Worm (Caenorhabditis elegans): ENCODE measurements around the gene cest-24.

The cest-24 gene

DNA sequence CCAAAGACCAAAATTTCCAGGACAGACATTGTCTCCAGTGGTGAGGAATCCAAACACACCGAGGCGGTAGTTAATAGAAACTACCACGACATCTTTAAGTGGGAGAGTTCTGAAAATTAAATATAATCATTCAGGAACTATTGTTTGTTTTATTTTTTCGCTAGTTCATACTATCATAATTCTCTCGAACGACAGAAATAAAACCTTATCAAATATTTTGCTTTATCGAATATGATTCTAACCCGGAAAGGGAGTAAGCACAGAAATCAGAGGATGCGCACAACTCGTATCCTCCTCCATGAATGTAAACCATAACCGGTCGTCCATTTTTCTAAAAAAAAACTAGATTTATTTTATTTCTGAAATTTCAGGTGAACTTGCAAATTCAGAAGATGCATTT, 48.1 kb downstream of the cest-24 start:
- TF ChIP-seq tbx-8 (GFP tag; optimal IDR thresholded peaks at IDR 0.05) (no peak), elt-3 (tag; optimal IDR thresholded peaks at IDR 0.05) (no peak), nhr-237 (tag; optimal IDR thresholded peaks at IDR 0.05) (no peak), zip-8 (tag; optimal IDR thresholded peaks at IDR 0.05) (no peak), nhr-28 (tag; optimal IDR thresholded peaks at IDR 0.05) (no peak), elt-1 (tag; optimal IDR thresholded peaks at IDR 0.05; ENCODE audit: borderline replicate concordance, insufficient read depth) (no peak), pha-4 (tag; optimal IDR thresholded peaks at IDR 0.05) (no peak), unc-62 (GFP tag; optimal IDR thresholded peaks at IDR 0.05) (no peak), flh-1 (GFP tag; optimal IDR thresholded peaks at IDR 0.05) (no peak)

DNA sequence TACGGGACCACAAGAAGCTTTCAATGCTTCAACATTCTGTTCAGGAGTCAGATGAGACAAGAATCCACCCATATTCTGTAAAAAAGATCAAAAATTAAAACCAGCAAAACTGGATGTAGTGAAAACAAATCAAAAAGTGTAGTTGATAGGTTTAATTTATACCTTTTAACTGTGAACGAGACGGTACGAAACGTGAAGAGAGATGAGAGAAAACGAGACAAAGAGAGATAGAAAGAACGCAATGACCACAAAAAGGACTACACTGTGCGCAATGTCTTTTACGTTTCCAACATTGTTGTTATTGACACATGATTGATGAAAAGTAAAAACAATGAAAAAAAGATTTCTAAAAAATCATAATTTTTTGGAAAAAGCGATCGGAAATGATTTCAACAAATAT, 48.9 kb downstream of the cest-24 start, which contains the start of gene cest-33:
Gene cest-33, minus strand, starts transcription at position 75 of the 400 bp plus-strand sequence.
- TF ChIP-seq ceh-83 (GFP tag; optimal IDR thresholded peaks at IDR 0.05): no peak
- no peak for TF ChIP-seq elt-1 (tag; optimal IDR thresholded peaks at IDR 0.05; ENCODE audit: borderline replicate concordance, insufficient read depth)
- no peak for TF ChIP-seq elt-3 (tag; optimal IDR thresholded peaks at IDR 0.05)
- no peak for TF ChIP-seq flh-1 (GFP tag; optimal IDR thresholded peaks at IDR 0.05)
- no peak for TF ChIP-seq lin-32 (GFP tag; optimal IDR thresholded peaks at IDR 0.05)
- no peak for TF ChIP-seq nhr-28 (tag; optimal IDR thresholded peaks at IDR 0.05)
- TF ChIP-seq ceh-43 (GFP tag; optimal IDR thresholded peaks at IDR 0.05): no peak
- TF ChIP-seq hlh-1 (tag; optimal IDR thresholded peaks at IDR 0.05): no peak
- TF ChIP-seq pha-4 (tag; optimal IDR thresholded peaks at IDR 0.05): no peak
- no peak for TF ChIP-seq drap-1 (GFP tag; optimal IDR thresholded peaks at IDR 0.05)

DNA sequence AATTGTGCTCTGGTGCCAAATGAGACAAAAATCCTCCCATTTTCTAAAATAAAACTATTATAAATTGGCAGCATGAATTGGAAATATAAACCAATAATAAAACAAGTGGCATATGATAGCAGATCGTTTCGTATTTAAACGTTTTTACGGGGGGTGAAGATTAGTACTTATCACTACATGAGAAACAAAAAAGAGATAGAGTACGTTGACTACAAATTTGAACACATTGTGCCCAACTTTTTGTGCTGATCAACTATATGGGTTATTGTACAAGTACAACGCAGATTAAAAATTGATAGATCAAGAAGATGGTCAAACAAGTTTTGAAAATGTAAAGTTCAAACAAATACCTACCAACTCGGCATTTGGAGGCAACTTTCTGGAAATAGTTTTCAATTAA, 51.8 kb downstream of the cest-24 start:
- TF ChIP-seq lin-32 (GFP tag; optimal IDR thresholded peaks at IDR 0.05) (no peak), mep-1 (tag; optimal IDR thresholded peaks at IDR 0.05) (no peak), ceh-43 (GFP tag; optimal IDR thresholded peaks at IDR 0.05) (no peak), lin-13 (tag; optimal IDR thresholded peaks at IDR 0.05) (no peak), blmp-1 (tag; optimal IDR thresholded peaks at IDR 0.05) (no peak), mab-5 (tag; optimal IDR thresholded peaks at IDR 0.05) (no peak), nhr-237 (tag; optimal IDR thresholded peaks at IDR 0.05) (no peak), ztf-11 (tag; optimal IDR thresholded peaks at IDR 0.05) (no peak), unc-62 (GFP tag; optimal IDR thresholded peaks at IDR 0.05) (no peak), unc-120 (tag; optimal IDR thresholded peaks at IDR 0.05; ENCODE audit: poor library complexity, severe bottlenecking) (no peak), ceh-39 (tag; optimal IDR thresholded peaks at IDR 0.05) (no peak), drap-1 (GFP tag; optimal IDR thresholded peaks at IDR 0.05) (no peak), ceh-83 (GFP tag; optimal IDR thresholded peaks at IDR 0.05) (no peak), pha-4 (tag; optimal IDR thresholded peaks at IDR 0.05) (no peak), mls-2 (tag; optimal IDR thresholded peaks at IDR 0.05) (no peak), unc-39 (tag; optimal IDR thresholded peaks at IDR 0.05) (no peak)

DNA sequence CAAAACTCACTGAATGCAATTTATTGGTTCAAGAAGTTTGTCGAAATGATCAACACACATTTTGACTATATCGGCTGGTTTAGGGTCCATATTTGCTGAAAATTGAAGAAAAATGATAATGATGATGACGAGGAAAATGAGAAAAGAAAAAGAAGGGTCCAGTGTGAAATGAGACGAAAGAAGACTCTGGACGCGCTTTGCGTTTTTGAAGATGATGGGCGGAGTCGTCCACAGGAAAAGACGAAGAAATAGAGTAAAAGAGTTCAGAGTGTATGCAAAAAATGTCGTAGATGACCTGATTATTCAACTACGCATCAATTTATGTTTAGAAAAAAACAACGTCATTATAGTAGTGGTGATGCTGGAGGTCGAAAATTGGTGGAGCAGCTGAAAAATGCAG, 58.1 kb downstream of the cest-24 start, which contains the start of gene F13H6.5:
Gene F13H6.5, minus strand, starts transcription at position 101 of the 400 bp plus-strand sequence.
- no peak for TF ChIP-seq nhr-28 (tag; optimal IDR thresholded peaks at IDR 0.05)
- TF ChIP-seq elt-1 (tag; optimal IDR thresholded peaks at IDR 0.05; ENCODE audit: borderline replicate concordance, insufficient read depth): no peak
- no peak for TF ChIP-seq ces-1 (GFP tag; optimal IDR thresholded peaks at IDR 0.05)
- no peak for TF ChIP-seq ceh-39 (tag; optimal IDR thresholded peaks at IDR 0.05)
- TF ChIP-seq nhr-76 (tag; optimal IDR thresholded peaks at IDR 0.05): no peak
- no peak for TF ChIP-seq lsy-2 (tag; optimal IDR thresholded peaks at IDR 0.05)
- no peak for TF ChIP-seq snpc-4 (tag; optimal IDR thresholded peaks at IDR 0.05)
- TF ChIP-seq tbx-8 (GFP tag; optimal IDR thresholded peaks at IDR 0.05): no peak
- no peak for TF ChIP-seq ceh-43 (GFP tag; optimal IDR thresholded peaks at IDR 0.05)
- no peak for TF ChIP-seq ztf-11 (tag; optimal IDR thresholded peaks at IDR 0.05)
- TF ChIP-seq zip-8 (tag; optimal IDR thresholded peaks at IDR 0.05): no peak
- TF ChIP-seq nhr-2 (tag; optimal IDR thresholded peaks at IDR 0.05): no peak
- TF ChIP-seq lin-32 (GFP tag; optimal IDR thresholded peaks at IDR 0.05): no peak
- no peak for TF ChIP-seq M03D4.4 (tag; optimal IDR thresholded peaks at IDR 0.05)
- TF ChIP-seq sem-2 (GFP tag; optimal IDR thresholded peaks at IDR 0.05): no peak
- no peak for TF ChIP-seq mls-2 (tag; optimal IDR thresholded peaks at IDR 0.05)
- TF ChIP-seq mab-5 (tag; optimal IDR thresholded peaks at IDR 0.05): no peak

Measured in whole organism, mixed stage, embryonic.